Worm (Caenorhabditis elegans) whole organism, early embryonic: Measurements from ENCODE around the gene C24H10.3.

Source experiments
- ama-1 ChIP-seq: fragments of 150-350 bp; optimal IDR thresholded peaks from 2 replicates; lab custom pipeline; 2014
- hnd-1 ChIP-seq: sonication (generic microtip); optimal IDR thresholded peaks from 2 replicates; lab custom pipeline; 2016; ENCODE audit warnings: missing genetic modification characterization, missing compliant biosample characterization
- pes-1 ChIP-seq: fragments of 200-800 bp; sonication (Bioruptor generic); IDR thresholded peaks from 2 replicates; pipeline ENCODE4 v1.3.6; 2022; ENCODE audit warnings: missing genetic modification reagents, missing genetic modification characterization, missing compliant biosample characterization

- no peak for TF ChIP-seq pes-1 (GFP tag; lab: Robert Waterston, UW)
- no peak for TF ChIP-seq hnd-1
- TF ChIP-seq ama-1 (lab: Kevin White, UChicago): no peak
These were observed 1.7 kb upstream of the C24H10.3 start, which contains the start of gene C24H10.4 for ce11 chrX:5059163-5059562.
